Worm (Caenorhabditis elegans) whole organism, young adult: ENCODE data around the gene T05A7.7.

Experiments used
- B0261.1 ChIP-seq: sonication (generic microtip); optimal IDR thresholded peaks from 2 replicates; lab custom pipeline; 2016; ENCODE audit warnings: mild to moderate bottlenecking, missing genetic modification characterization, moderate library complexity, missing compliant biosample characterization
- B0336.3 ChIP-seq: fragments of 200-800 bp; sonication (Bioruptor generic); IDR thresholded peaks from 2 replicates; pipeline ENCODE4 v1.3.6; 2022; ENCODE audit warnings: missing genetic modification characterization, missing compliant biosample characterization
- C06A6.2 ChIP-seq: fragments of 200-800 bp; sonication (Bioruptor generic); conservative IDR thresholded peaks from 2 replicates; pipeline ENCODE4 v1.3.6; 2022; ENCODE audit warnings: missing genetic modification characterization, missing compliant biosample characterization
- C17E4.6 ChIP-seq: fragments of 200-800 bp; sonication (Bioruptor generic); IDR thresholded peaks from 2 replicates; pipeline ENCODE4 v1.3.6; 2022; ENCODE audit warnings: missing genetic modification reagents, missing genetic modification characterization, missing compliant biosample characterization
- F10E7.11 ChIP-seq: sonication (generic microtip); optimal IDR thresholded peaks from 2 replicates; lab custom pipeline; 2017; ENCODE audit warnings: mild to moderate bottlenecking, missing genetic modification characterization, moderate library complexity, missing compliant biosample characterization
- F49E8.2 ChIP-seq: sonication (generic microtip); optimal IDR thresholded peaks from 3 replicates; lab custom pipeline; 2017; ENCODE audit warnings: missing genetic modification characterization, mild to moderate bottlenecking, missing compliant biosample characterization, antibody characterized with exemption, moderate library complexity; ENCODE audit not compliant: insufficient read depth
- F52B5.7 ChIP-seq: sonication (generic microtip); optimal IDR thresholded peaks from 2 replicates; lab custom pipeline; 2016; ENCODE audit warnings: mild to moderate bottlenecking, missing genetic modification characterization, missing compliant biosample characterization
- K12H6.12 ChIP-seq: fragments of 200-800 bp; sonication (Bioruptor generic); optimal IDR thresholded peaks from 2 replicates; lab custom pipeline; 2018; ENCODE audit warnings: mild to moderate bottlenecking, missing genetic modification characterization, missing compliant biosample characterization
- Y53G8AR.9 ChIP-seq: fragments of 200-800 bp; sonication (Bioruptor generic); conservative IDR thresholded peaks from 2 replicates; pipeline ENCODE4 v1.3.6; 2022; ENCODE audit warnings: missing genetic modification reagents, missing genetic modification characterization, missing compliant biosample characterization
- Y56A3A.18 ChIP-seq: fragments of 200-800 bp; sonication (Bioruptor generic); IDR thresholded peaks from 2 replicates; pipeline ENCODE4 v1.3.6; 2022; ENCODE audit warnings: missing genetic modification reagents, missing genetic modification characterization, missing compliant biosample characterization
- aptf-2 ChIP-seq: fragments of 200-800 bp; sonication (Bioruptor generic); conservative IDR thresholded peaks from 2 replicates; pipeline ENCODE4 v1.3.6; 2022; ENCODE audit warnings: missing genetic modification reagents, missing genetic modification characterization, missing compliant biosample characterization
- athp-1 ChIP-seq: sonication (generic microtip); optimal IDR thresholded peaks from 2 replicates; lab custom pipeline; 2017; ENCODE audit warnings: mild to moderate bottlenecking, missing genetic modification characterization, missing compliant biosample characterization
- cebp-2 ChIP-seq: fragments of 200-800 bp; sonication (Bioruptor generic); IDR thresholded peaks from 2 replicates; pipeline ENCODE4 v1.3.6; 2022; ENCODE audit warnings: missing genetic modification characterization, missing compliant biosample characterization
- ceh-40 ChIP-seq: fragments of 200-800 bp; sonication (Bioruptor generic); IDR thresholded peaks from 2 replicates; pipeline ENCODE4 v1.3.6; 2022; ENCODE audit warnings: missing genetic modification characterization, missing compliant biosample characterization
- him-1 ChIP-seq: sonication (generic microtip); optimal IDR thresholded peaks from 2 replicates; lab custom pipeline; 2016; ENCODE audit warnings: missing genotype, missing genetic modification reagents, missing genetic modification characterization, missing compliant biosample characterization
- hmg-20 ChIP-seq: fragments of 200-800 bp; sonication (Bioruptor generic); IDR thresholded peaks from 2 replicates; pipeline ENCODE4 v1.3.6; 2022; ENCODE audit warnings: missing genetic modification reagents, missing genetic modification characterization, missing compliant biosample characterization
- hsf-1 ChIP-seq: fragments of 200-800 bp; sonication (Bioruptor generic); IDR thresholded peaks from 2 replicates; pipeline ENCODE4 v1.3.6; 2022; ENCODE audit warnings: missing genetic modification reagents, missing genetic modification characterization, missing compliant biosample characterization
- lag-1 ChIP-seq: fragments of 200-800 bp; sonication (Bioruptor generic); IDR thresholded peaks from 2 replicates; pipeline ENCODE4 v1.3.6; 2022; ENCODE audit warnings: missing genetic modification reagents, missing genetic modification characterization, missing compliant biosample characterization
- lin-26 ChIP-seq: fragments of 200-800 bp; sonication (Bioruptor generic); IDR thresholded peaks from 2 replicates; pipeline ENCODE4 v1.3.6; 2022; ENCODE audit warnings: missing genetic modification reagents, missing genetic modification characterization, missing compliant biosample characterization
- mes-4 ChIP-seq: sonication (generic microtip); optimal IDR thresholded peaks from 2 replicates; lab custom pipeline; 2016; ENCODE audit warnings: missing genotype, missing genetic modification characterization, missing compliant biosample characterization
- nhr-179 ChIP-seq: sonication (generic microtip); optimal IDR thresholded peaks from 2 replicates; lab custom pipeline; 2016; ENCODE audit warnings: mild to moderate bottlenecking, missing genetic modification characterization, missing compliant biosample characterization
- nhr-27 ChIP-seq: fragments of 200-800 bp; sonication (Bioruptor generic); optimal IDR thresholded peaks from 2 replicates; lab custom pipeline; 2018; ENCODE audit warnings: mild to moderate bottlenecking, missing genetic modification characterization, moderate library complexity, missing compliant biosample characterization
- nhr-80 ChIP-seq: sonication (generic microtip); optimal IDR thresholded peaks from 2 replicates; lab custom pipeline; 2016; ENCODE audit warnings: missing genetic modification characterization, missing compliant biosample characterization
- rpc-1 ChIP-seq, 2 experiments: fragments of 150-350 bp in 1 of 2; sonication (generic microtip) in 1 of 2; optimal IDR thresholded peaks; 2 replicates each; lab custom pipeline; 2014 to 2018; ENCODE audit warnings: missing biosample characterization in 1 of 2, missing genetic modification characterization in 1 of 2, missing genetic modification reagents in 1 of 2, missing genotype in 1 of 2
- sdz-38 ChIP-seq: sonication (generic microtip); optimal IDR thresholded peaks from 2 replicates; lab custom pipeline; 2016; ENCODE audit warnings: missing genotype, missing genetic modification characterization, missing compliant biosample characterization
- somi-1 ChIP-seq: fragments of 200-800 bp; sonication (Bioruptor generic); optimal IDR thresholded peaks from 2 replicates; lab custom pipeline; 2018; ENCODE audit warnings: mild to moderate bottlenecking, missing genetic modification characterization, missing compliant biosample characterization
- tbx-9 ChIP-seq: sonication (generic microtip); optimal IDR thresholded peaks from 2 replicates; lab custom pipeline; 2016; ENCODE audit warnings: borderline replicate concordance, missing genetic modification characterization, inconsistent platforms, missing compliant biosample characterization
- tlf-1 ChIP-seq: fragments of 200-800 bp; sonication (Bioruptor generic); optimal IDR thresholded peaks from 2 replicates; lab custom pipeline; 2018; ENCODE audit warnings: mild to moderate bottlenecking, missing genetic modification characterization, missing compliant biosample characterization
- unc-130 ChIP-seq: sonication (generic microtip); optimal IDR thresholded peaks from 2 replicates; lab custom pipeline; 2016; ENCODE audit warnings: missing genetic modification reagents, missing genetic modification characterization, missing compliant biosample characterization
- zim-3 ChIP-seq: sonication (generic microtip); optimal IDR thresholded peaks from 2 replicates; lab custom pipeline; 2017; ENCODE audit warnings: mild to moderate bottlenecking, missing genetic modification characterization, moderate library complexity, missing compliant biosample characterization
- ztf-18 ChIP-seq: sonication (generic microtip); optimal IDR thresholded peaks from 2 replicates; lab custom pipeline; 2016; ENCODE audit warnings: missing genotype, mild to moderate bottlenecking, missing genetic modification characterization, missing compliant biosample characterization
- ztf-25 ChIP-seq: fragments of 200-800 bp; sonication (Bioruptor generic); IDR thresholded peaks from 2 replicates; pipeline ENCODE4 v1.3.6; 2022; ENCODE audit warnings: missing genetic modification reagents, missing genetic modification characterization, missing compliant biosample characterization

The T05A7.7 gene

ce11 chrII:4684852-4685251 is 3.6 kb upstream of the T05A7.7 start:
- TF ChIP-seq hsf-1 (peak; percentile 93), rpc-1 (optimal IDR thresholded peaks at IDR 0.05; lab: Kevin White, UChicago) (peak; percentile 6), rpc-1 (tag; optimal IDR thresholded peaks at IDR 0.05; lab: Kevin White, UChicago) (no peak), B0336.3 (no peak)

DNA sequence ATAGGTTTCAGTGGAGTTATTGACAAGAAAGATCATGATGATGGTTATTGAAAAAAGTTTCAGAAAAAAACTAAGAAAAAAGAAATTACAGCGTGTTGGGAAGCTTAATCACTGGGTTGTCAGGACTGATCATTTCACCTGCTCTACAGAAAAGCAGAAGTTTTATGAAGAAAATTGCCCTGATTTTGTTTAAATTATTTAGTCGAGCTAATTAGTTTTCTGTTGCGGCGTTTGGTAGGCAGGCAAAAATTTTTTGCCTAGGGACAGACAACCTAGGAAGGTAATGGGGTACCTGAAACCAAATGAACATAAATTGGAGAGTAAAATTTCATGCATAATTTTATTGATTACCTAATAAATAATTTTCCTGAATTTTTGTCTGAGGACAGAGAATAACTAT is 2.4 kb upstream of the T05A7.7 start, which contains the start of gene sre-40:
sre-40 (minus strand) TSS at position 101 of the 400 bp plus-strand sequence.
- TF ChIP-seq aptf-2 (GFP tag; lab: Robert Waterston, UW): no peak
- TF ChIP-seq, all 124 proteins: peak for 0

ce11 chrII:4677916-4678315 is 3.4 kb downstream of the T05A7.7 start, which contains the start of gene T05A7.1:
Gene T05A7.1, plus strand, starts transcription at chrII:4678216.
- no peak for TF ChIP-seq F49E8.2 (tag; lab: Kevin White, UChicago)

DNA sequence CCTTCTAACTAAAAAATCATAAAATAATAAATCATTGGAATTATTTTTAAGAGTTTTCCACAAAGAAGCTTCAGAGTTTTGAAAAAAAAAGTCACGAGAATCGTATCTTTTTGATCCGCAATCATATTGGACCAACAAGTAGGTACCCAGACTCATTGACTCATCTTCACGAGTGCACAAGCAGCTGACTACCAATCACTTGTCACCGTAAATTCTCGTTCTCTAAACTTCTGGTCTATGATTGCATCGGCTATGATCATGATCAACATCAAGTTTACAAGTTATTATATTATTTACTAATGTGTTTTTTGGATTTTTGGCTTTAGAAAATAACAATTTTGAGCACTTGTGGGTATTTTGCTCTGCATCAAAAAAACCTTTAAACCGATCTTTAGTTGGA is 5.0 kb downstream of the T05A7.7 start:
- TF ChIP-seq C17E4.6 (GFP tag; lab: Robert Waterston, UW): no peak
- TF ChIP-seq nhr-179: no peak
- TF ChIP-seq Y56A3A.18 (GFP tag; lab: Robert Waterston, UW): no peak
- no peak for TF ChIP-seq him-1 (tag; lab: Kevin White, UChicago)
- no peak for TF ChIP-seq tlf-1 (GFP tag; lab: Kevin White, UChicago)
- no peak for TF ChIP-seq zim-3 (tag; lab: Kevin White, UChicago)
- TF ChIP-seq nhr-27 (tag; lab: Kevin White, UChicago): no peak
- no peak for TF ChIP-seq ceh-40
- TF ChIP-seq somi-1: no peak
- TF ChIP-seq tbx-9 (tag; lab: Kevin White, UChicago): no peak
- TF ChIP-seq Y53G8AR.9 (GFP tag; lab: Robert Waterston, UW): no peak
- TF ChIP-seq F49E8.2 (tag; lab: Kevin White, UChicago): no peak

DNA sequence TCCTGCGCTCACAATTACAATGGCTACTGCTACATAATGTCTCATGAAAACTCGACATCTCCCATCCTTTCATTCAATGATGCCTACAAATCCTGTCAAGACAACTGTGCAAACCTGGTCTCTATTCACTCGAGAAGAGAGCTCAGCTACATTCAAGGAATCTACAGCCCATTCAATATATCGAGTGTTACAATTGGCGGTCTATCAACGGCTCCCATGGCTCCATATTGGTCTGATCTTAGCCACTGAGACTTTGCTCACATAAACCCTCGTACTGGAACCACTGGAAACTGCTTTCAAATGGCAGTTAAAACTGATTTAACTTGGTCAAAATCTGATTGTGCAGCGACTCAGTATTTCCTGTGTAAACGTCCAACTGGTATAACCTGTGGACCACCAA is 5.8 kb downstream of the T05A7.7 start, which contains the start of gene T05A7.3:
T05A7.3 (plus strand) TSS at position 301 of the 400 bp plus-strand sequence.
- no peak for TF ChIP-seq B0261.1 (tag; lab: Kevin White, UChicago)
- no peak for TF ChIP-seq F52B5.7
- TF ChIP-seq hmg-20 (GFP tag; lab: Robert Waterston, UW): no peak
- TF ChIP-seq him-1 (tag; lab: Kevin White, UChicago): no peak
- no peak for TF ChIP-seq ztf-18
- no peak for TF ChIP-seq C06A6.2 (GFP tag; lab: Robert Waterston, UW)
- TF ChIP-seq lag-1: no peak
- TF ChIP-seq cebp-2 (GFP tag; lab: Robert Waterston, UW): no peak
- no peak for TF ChIP-seq athp-1 (tag; lab: Kevin White, UChicago)
- no peak for TF ChIP-seq ztf-25 (GFP tag; lab: Robert Waterston, UW)
- no peak for TF ChIP-seq lin-26 (GFP tag; lab: Robert Waterston, UW)
- TF ChIP-seq sdz-38 (tag; lab: Kevin White, UChicago): no peak
- no peak for TF ChIP-seq F10E7.11 (tag; lab: Kevin White, UChicago)
- no peak for TF ChIP-seq mes-4 (tag; lab: Kevin White, UChicago)
- no peak for TF ChIP-seq K12H6.12 (tag; lab: Kevin White, UChicago)

ce11 chrII:4674188-4674587 is 7.1 kb downstream of the T05A7.7 start:
- TF ChIP-seq nhr-80 (tag; lab: Kevin White, UChicago) (peak; percentile 74), unc-130 (GFP tag; lab: Kevin White, UChicago) (no peak)
